Worm (Caenorhabditis elegans) whole organism, L1 larva: ENCODE data around the gene oac-15.

Experiments
- C34B4.2 ChIP-seq: sonication (generic microtip); optimal IDR thresholded peaks from 2 replicates; lab custom pipeline; 2017; ENCODE audit warnings: mild to moderate bottlenecking, missing genetic modification characterization, missing compliant biosample characterization
- alr-1 ChIP-seq: fragments of 200-800 bp; sonication (Bioruptor generic); optimal IDR thresholded peaks from 2 replicates; lab custom pipeline; 2018; ENCODE audit warnings: borderline replicate concordance, mild to moderate bottlenecking, missing genetic modification characterization, missing compliant biosample characterization
- aly-2 ChIP-seq: fragments of 150-350 bp; optimal IDR thresholded peaks from 2 replicates; lab custom pipeline; 2014; ENCODE audit warnings: missing biosample characterization, missing genetic modification characterization
- blmp-1 ChIP-seq: fragments of 150-350 bp; optimal IDR thresholded peaks from 2 replicates; lab custom pipeline; 2014; ENCODE audit warnings: missing biosample characterization, missing genetic modification characterization
- ceh-63 ChIP-seq: fragments of 200-800 bp; sonication (Bioruptor generic); optimal IDR thresholded peaks from 2 replicates; lab custom pipeline; 2018; ENCODE audit warnings: mild to moderate bottlenecking, missing genetic modification characterization, missing compliant biosample characterization
- ceh-82 ChIP-seq, 3 experiments: fragments of 150-350 bp in 1 of 3; sonication (generic microtip) in 2 of 3; optimal IDR thresholded peaks; 2 replicates each; lab custom pipeline; 2014 to 2017; ENCODE audit warnings: missing biosample characterization in 3 of 3, missing genetic modification characterization in 3 of 3
- ces-1 ChIP-seq: fragments of 150-350 bp; optimal IDR thresholded peaks from 2 replicates; lab custom pipeline; 2014; ENCODE audit warnings: missing biosample characterization, missing genetic modification reagents, missing genetic modification characterization
- efl-3 ChIP-seq: fragments of 200-800 bp; sonication (Bioruptor generic); optimal IDR thresholded peaks from 2 replicates; lab custom pipeline; 2018; ENCODE audit warnings: mild to moderate bottlenecking, missing genetic modification characterization, missing compliant biosample characterization
- egl-13 ChIP-seq: sonication (generic microtip); optimal IDR thresholded peaks from 2 replicates; lab custom pipeline; 2016; ENCODE audit warnings: missing genotype, missing genetic modification reagents, missing genetic modification characterization, missing compliant biosample characterization
- elt-2 ChIP-seq: sonication (generic microtip); optimal IDR thresholded peaks from 2 replicates; lab custom pipeline; 2016; ENCODE audit warnings: missing genetic modification characterization, mild to moderate bottlenecking, inconsistent platforms, missing compliant biosample characterization, missing genetic modification reagents
- fkh-4 ChIP-seq: sonication (generic microtip); optimal IDR thresholded peaks from 2 replicates; lab custom pipeline; 2016; ENCODE audit warnings: missing compliant biosample characterization, missing genetic modification characterization, borderline replicate concordance
- fkh-8 ChIP-seq: sonication (generic microtip); optimal IDR thresholded peaks from 2 replicates; lab custom pipeline; 2016; ENCODE audit warnings: mild to moderate bottlenecking, missing genetic modification characterization, missing compliant biosample characterization
- hlh-4 ChIP-seq: sonication (generic microtip); optimal IDR thresholded peaks from 2 replicates; lab custom pipeline; 2016; ENCODE audit warnings: mild to moderate bottlenecking, missing genetic modification characterization, missing compliant biosample characterization
- hpl-2 ChIP-seq: fragments of 150-350 bp; optimal IDR thresholded peaks from 2 replicates; lab custom pipeline; 2014; ENCODE audit warnings: missing biosample characterization, missing genetic modification reagents, missing genetic modification characterization
- irx-1 ChIP-seq: sonication (generic microtip); optimal IDR thresholded peaks from 2 replicates; lab custom pipeline; 2016; ENCODE audit warnings: missing genetic modification characterization, missing compliant biosample characterization
- isw-1 ChIP-seq: fragments of 200-800 bp; sonication (Bioruptor generic); IDR thresholded peaks from 2 replicates; pipeline ENCODE4 v1.3.6; 2022; ENCODE audit warnings: missing genetic modification characterization, missing compliant biosample characterization
- lin-39 ChIP-seq: fragments of 150-350 bp; optimal IDR thresholded peaks from 2 replicates; lab custom pipeline; 2014; ENCODE audit warnings: missing biosample characterization, missing genetic modification reagents, missing genetic modification characterization
- lsy-2 ChIP-seq, 2 experiments: fragments of 150-350 bp; optimal IDR thresholded peaks; 2 replicates each; lab custom pipeline; 2014; ENCODE audit warnings: missing biosample characterization in 2 of 2, missing genetic modification characterization in 2 of 2
- nhr-19 ChIP-seq: fragments of 200-800 bp; sonication (Bioruptor generic); conservative IDR thresholded peaks from 2 replicates; pipeline ENCODE4 v1.3.6; 2022; ENCODE audit warnings: missing genetic modification characterization, missing compliant biosample characterization
- nhr-20 ChIP-seq: sonication (generic microtip); optimal IDR thresholded peaks from 2 replicates; lab custom pipeline; 2016; ENCODE audit warnings: mild to moderate bottlenecking, missing genetic modification characterization, missing compliant biosample characterization
- nhr-28 ChIP-seq: fragments of 150-350 bp; optimal IDR thresholded peaks from 2 replicates; lab custom pipeline; 2014; ENCODE audit warnings: missing biosample characterization, missing genetic modification characterization
- nhr-47 ChIP-seq: sonication (generic microtip); optimal IDR thresholded peaks from 2 replicates; lab custom pipeline; 2016; ENCODE audit warnings: mild to moderate bottlenecking, missing genetic modification characterization, moderate library complexity, missing compliant biosample characterization
- nhr-71 ChIP-seq: sonication (generic microtip); optimal IDR thresholded peaks from 2 replicates; lab custom pipeline; 2016; ENCODE audit warnings: mild to moderate bottlenecking, missing genetic modification characterization, moderate library complexity, missing compliant biosample characterization
- nhr-85 ChIP-seq: sonication (generic microtip); peaks from one replicate; lab custom pipeline; 2016; ENCODE audit warnings: missing genetic modification characterization, inconsistent platforms, missing compliant biosample characterization
- nhr-90 ChIP-seq: sonication (generic microtip); optimal IDR thresholded peaks from 2 replicates; lab custom pipeline; 2016; ENCODE audit warnings: mild to moderate bottlenecking, missing genetic modification characterization, missing compliant biosample characterization; ENCODE audit not compliant: poor library complexity
- pax-3 ChIP-seq: fragments of 200-800 bp; sonication (Bioruptor generic); optimal IDR thresholded peaks from 2 replicates; lab custom pipeline; 2018; ENCODE audit warnings: mild to moderate bottlenecking, missing genetic modification characterization, moderate library complexity, missing compliant biosample characterization
- pqm-1 ChIP-seq: sonication (generic microtip); optimal IDR thresholded peaks from 3 replicates; lab custom pipeline; 2017; ENCODE audit warnings: missing biosample characterization, missing genetic modification characterization
- rnt-1 ChIP-seq: sonication (generic microtip); optimal IDR thresholded peaks from 2 replicates; lab custom pipeline; 2016; ENCODE audit warnings: mild to moderate bottlenecking, missing genetic modification characterization, moderate library complexity, missing compliant biosample characterization
- skn-1 ChIP-seq: fragments of 150-350 bp; optimal IDR thresholded peaks from 2 replicates; lab custom pipeline; 2014; ENCODE audit warnings: missing biosample characterization, missing genetic modification characterization
- snpc-4 ChIP-seq: fragments of 150-350 bp; optimal IDR thresholded peaks from 2 replicates; lab custom pipeline; 2014; ENCODE audit warnings: missing biosample characterization, missing genetic modification characterization
- snu-23 ChIP-seq: sonication (generic microtip); optimal IDR thresholded peaks from 2 replicates; lab custom pipeline; 2016; ENCODE audit warnings: missing genetic modification characterization, missing compliant biosample characterization
- sptf-1 ChIP-seq: fragments of 150-350 bp; optimal IDR thresholded peaks from 2 replicates; lab custom pipeline; 2014; ENCODE audit warnings: missing biosample characterization, missing genetic modification characterization
- sup-37 ChIP-seq: fragments of 200-800 bp; sonication (Bioruptor generic); optimal IDR thresholded peaks from 2 replicates; lab custom pipeline; 2018; ENCODE audit warnings: mild to moderate bottlenecking, missing genetic modification characterization, missing compliant biosample characterization
- tlp-1 ChIP-seq: fragments of 150-350 bp; optimal IDR thresholded peaks from 2 replicates; lab custom pipeline; 2014; ENCODE audit warnings: missing biosample characterization, missing genetic modification characterization
- unc-62 ChIP-seq: fragments of 150-350 bp; optimal IDR thresholded peaks from 2 replicates; lab custom pipeline; 2014; ENCODE audit warnings: missing biosample characterization, missing genetic modification reagents, missing genetic modification characterization
- unc-86 ChIP-seq: sonication (generic microtip); optimal IDR thresholded peaks from 2 replicates; lab custom pipeline; 2016; ENCODE audit warnings: missing genetic modification characterization, missing compliant biosample characterization
- vab-15 ChIP-seq: sonication (generic microtip); optimal IDR thresholded peaks from 2 replicates; lab custom pipeline; 2017; ENCODE audit warnings: missing genotype, mild to moderate bottlenecking, missing genetic modification characterization, missing compliant biosample characterization
- ztf-4 ChIP-seq: fragments of 150-350 bp; optimal IDR thresholded peaks from 2 replicates; lab custom pipeline; 2014; ENCODE audit warnings: missing biosample characterization, missing genetic modification characterization

oac-15 gene

ce11 chrV:16174109-16174508 is 35.6 kb downstream of the oac-15 start:
- TF ChIP-seq C34B4.2 (tag; lab: Kevin White, UChicago): no peak
- no peak for TF ChIP-seq nhr-47 (tag; lab: Kevin White, UChicago)
- TF ChIP-seq nhr-90 (tag; lab: Kevin White, UChicago): no peak
- TF ChIP-seq nhr-19 (GFP tag; lab: Robert Waterston, UW): no peak
- no peak for TF ChIP-seq tlp-1 (tag; lab: Kevin White, UChicago)
- no peak for TF ChIP-seq egl-13 (tag; lab: Kevin White, UChicago)
- no peak for TF ChIP-seq alr-1 (tag; lab: Kevin White, UChicago)
- TF ChIP-seq nhr-85: peak; percentile 14
- TF ChIP-seq elt-2: peak; percentile 57
- TF ChIP-seq pqm-1 (tag; lab: Kevin White, UChicago): peak; percentile 16
- no peak for TF ChIP-seq nhr-20 (tag; lab: Kevin White, UChicago)
- no peak for TF ChIP-seq ces-1
- no peak for TF ChIP-seq ztf-4 (tag; lab: Kevin White, UChicago)
- TF ChIP-seq lin-39: no peak
- no peak for TF ChIP-seq skn-1 (tag; lab: Kevin White, UChicago)
- no peak for TF ChIP-seq sptf-1 (tag; lab: Kevin White, UChicago)

ce11 chrV:16171721-16172120 is 38.0 kb downstream of the oac-15 start, which contains the start of gene K05D4.9:
Gene K05D4.9 (minus strand): TSS chrV:16171821.
- peak; percentile 18 for TF ChIP-seq fkh-8 (tag; lab: Kevin White, UChicago)
- no peak for TF ChIP-seq vab-15 (tag; lab: Kevin White, UChicago)

- TF ChIP-seq hlh-4 (tag; lab: Kevin White, UChicago) (peak; percentile 65), sup-37 (GFP tag; lab: Kevin White, UChicago) (no peak), egl-13 (tag; lab: Kevin White, UChicago) (no peak), nhr-19 (GFP tag; lab: Robert Waterston, UW) (no peak), blmp-1 (tag; lab: Kevin White, UChicago) (no peak), lsy-2 (tag; optimal IDR thresholded peaks at IDR 0.05; lab: Kevin White, UChicago) (no peak), fkh-4 (tag; lab: Kevin White, UChicago) (no peak)
These were observed 40.7 kb downstream of the oac-15 start, which contains the start of gene str-111 for ce11 chrV:16169026-16169425. Gene str-111 (minus strand): TSS chrV:16169126.

ce11 chrV:16165936-16166335 is 43.8 kb downstream of the oac-15 start, which contains the start of gene str-108:
Gene str-108 (plus strand): TSS chrV:16166236.
- no peak for TF ChIP-seq nhr-28 (tag; lab: Kevin White, UChicago)
- no peak for TF ChIP-seq sup-37 (GFP tag; lab: Kevin White, UChicago)
- no peak for TF ChIP-seq rnt-1
- no peak for TF ChIP-seq efl-3 (GFP tag; lab: Kevin White, UChicago)
- TF ChIP-seq ceh-82 (tag; optimal IDR thresholded peaks at IDR 0.05; lab: Kevin White, UChicago): no peak
- no peak for TF ChIP-seq aly-2 (tag; lab: Kevin White, UChicago)
- no peak for TF ChIP-seq nhr-47 (tag; lab: Kevin White, UChicago)
- no peak for TF ChIP-seq hpl-2
- TF ChIP-seq snu-23 (GFP tag; lab: Kevin White, UChicago): no peak
- TF ChIP-seq pqm-1 (tag; lab: Kevin White, UChicago): no peak

ce11 chrV:16163719-16164118 is 46.0 kb downstream of the oac-15 start, which contains the start of gene F10A3.12:
Gene F10A3.12 (plus strand): TSS chrV:16164019.
- TF ChIP-seq isw-1 (no peak), unc-86 (tag; lab: Kevin White, UChicago) (no peak), ceh-63 (no peak), snpc-4 (tag; lab: Kevin White, UChicago) (no peak), pax-3 (tag; lab: Kevin White, UChicago) (no peak), unc-62 (GFP tag; lab: Kevin White, UChicago) (no peak), egl-13 (tag; lab: Kevin White, UChicago) (no peak), blmp-1 (tag; lab: Kevin White, UChicago) (no peak), nhr-71 (tag; lab: Kevin White, UChicago) (no peak), irx-1 (tag; lab: Kevin White, UChicago) (no peak)
